Fruit fly (Drosophila melanogaster): ENCODE results near the gene Gld.
A peak's percentile ranks its signal among the peaks of the same experiment; 100 is the strongest.

Gld gene

dm6 chr3R:7285662-7286061 lies 20.2 kb upstream of the Gld start, which contains the start of gene RacGAP84C:
Gene RacGAP84C, plus strand, starts transcription at chr3R:7285962.
- TF ChIP-seq CG11617 (GFP tag; optimal IDR thresholded peaks at IDR 0.05) (no peak), Crg-1 (GFP tag; optimal IDR thresholded peaks at IDR 0.05) (no peak), CG14711 (tag; optimal IDR thresholded peaks at IDR 0.05) (no peak), toe (GFP tag; optimal IDR thresholded peaks at IDR 0.05) (no peak), CG7045 (GFP tag; optimal IDR thresholded peaks at IDR 0.05) (no peak), CG33017 (tag; optimal IDR thresholded peaks at IDR 0.05) (no peak), CG5204 (GFP tag; optimal IDR thresholded peaks at IDR 0.05) (no peak), Hr96 (GFP tag; optimal IDR thresholded peaks at IDR 0.05) (no peak), Mnt (GFP tag; optimal IDR thresholded peaks at IDR 0.05) (no peak), cnc (optimal IDR thresholded peaks at IDR 0.05) (no peak)

dm6 chr3R:7282244-7282890 lies 16.9 kb upstream of the Gld start:
- TF ChIP-seq Crg-1 (GFP tag; optimal IDR thresholded peaks at IDR 0.05) = no peak
- no peak for TF ChIP-seq CG7101 (tag; optimal IDR thresholded peaks at IDR 0.05)
- TF ChIP-seq bab1 (GFP tag; optimal IDR thresholded peaks at IDR 0.05) = no peak
- no peak for TF ChIP-seq tj (GFP tag; optimal IDR thresholded peaks at IDR 0.05)
- peak; percentile 28 for TF ChIP-seq CG7045 (GFP tag; optimal IDR thresholded peaks at IDR 0.05)
- no peak for TF ChIP-seq CG14711 (tag; optimal IDR thresholded peaks at IDR 0.05)
- no peak for TF ChIP-seq CG5204 (GFP tag; optimal IDR thresholded peaks at IDR 0.05)
- TF ChIP-seq CG12768 (GFP tag; optimal IDR thresholded peaks at IDR 0.05) = no peak
- TF ChIP-seq pad (GFP tag; optimal IDR thresholded peaks at IDR 0.05) = peak; percentile 34

DNA sequence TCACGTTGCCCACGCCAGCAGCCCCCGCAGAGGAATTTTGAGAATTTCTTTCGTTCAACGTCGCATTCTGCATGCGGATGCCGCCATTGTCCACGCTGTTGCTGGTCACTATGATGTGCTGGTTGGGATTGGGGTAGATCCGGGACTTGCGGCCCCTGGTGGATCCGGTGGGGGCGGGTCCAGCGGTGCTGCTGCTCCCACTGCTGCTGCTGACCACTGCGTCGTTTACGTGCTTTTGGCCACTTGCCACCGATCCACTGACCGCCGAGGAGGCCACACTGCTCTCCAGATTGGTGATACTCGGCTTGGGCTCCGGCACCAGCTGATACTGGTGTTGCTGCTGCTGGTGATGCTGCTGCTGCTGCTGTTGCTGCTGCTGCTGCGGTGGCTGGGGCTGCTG lies 11.3 kb upstream of the Gld start:
- TF ChIP-seq cic (GFP tag; optimal IDR thresholded peaks at IDR 0.05) (no peak), CG11617 (GFP tag; optimal IDR thresholded peaks at IDR 0.05) (no peak), tj (GFP tag; optimal IDR thresholded peaks at IDR 0.05) (no peak), Clk (GFP tag; optimal IDR thresholded peaks at IDR 0.05) (no peak)

- TF ChIP-seq tj (GFP tag; optimal IDR thresholded peaks at IDR 0.05) (no peak), CG1620 (GFP tag; optimal IDR thresholded peaks at IDR 0.05) (no peak), CG33017 (tag; optimal IDR thresholded peaks at IDR 0.05) (no peak)
Measured at dm6 chr3R:7274973-7275525, 9.5 kb upstream of the Gld start.

- TF ChIP-seq CG1620 (GFP tag; optimal IDR thresholded peaks at IDR 0.05) (no peak), CG14711 (tag; optimal IDR thresholded peaks at IDR 0.05) (no peak), Hr96 (GFP tag; optimal IDR thresholded peaks at IDR 0.05) (no peak), CG7045 (GFP tag; optimal IDR thresholded peaks at IDR 0.05) (no peak), CG5204 (GFP tag; optimal IDR thresholded peaks at IDR 0.05) (no peak), pad (GFP tag; optimal IDR thresholded peaks at IDR 0.05) (no peak), CG7101 (tag; optimal IDR thresholded peaks at IDR 0.05) (no peak), toe (GFP tag; optimal IDR thresholded peaks at IDR 0.05) (no peak), bab1 (GFP tag; optimal IDR thresholded peaks at IDR 0.05) (no peak), CG12768 (GFP tag; optimal IDR thresholded peaks at IDR 0.05) (no peak), CG11617 (GFP tag; optimal IDR thresholded peaks at IDR 0.05) (no peak), Mnt (GFP tag; optimal IDR thresholded peaks at IDR 0.05) (no peak), ovo (GFP tag; optimal IDR thresholded peaks at IDR 0.05) (no peak), CG33017 (tag; optimal IDR thresholded peaks at IDR 0.05) (no peak), Clk (GFP tag; optimal IDR thresholded peaks at IDR 0.05) (no peak), cic (GFP tag; optimal IDR thresholded peaks at IDR 0.05) (no peak), cnc (optimal IDR thresholded peaks at IDR 0.05) (no peak)
Measured at dm6 chr3R:7259554-7259953, 5.9 kb downstream of the Gld start.

- TF ChIP-seq CG5204 (GFP tag; optimal IDR thresholded peaks at IDR 0.05) (no peak), Crg-1 (GFP tag; optimal IDR thresholded peaks at IDR 0.05) (no peak)
Measured at dm6 chr3R:7251857-7252256, 13.6 kb downstream of the Gld start, which contains the start of gene Obp84a. Gene Obp84a, minus strand, starts transcription at chr3R:7251957.

- TF ChIP-seq CG14711 (tag; optimal IDR thresholded peaks at IDR 0.05) (peak; percentile 97), CG12768 (GFP tag; optimal IDR thresholded peaks at IDR 0.05) (peak; percentile 85), Hr96 (GFP tag; optimal IDR thresholded peaks at IDR 0.05) (peak; percentile 74), Crg-1 (GFP tag; optimal IDR thresholded peaks at IDR 0.05) (peak; percentile 64), CG33017 (tag; optimal IDR thresholded peaks at IDR 0.05) (peak; percentile 99), cic (GFP tag; optimal IDR thresholded peaks at IDR 0.05) (peak; percentile 63), cnc (optimal IDR thresholded peaks at IDR 0.05) (no peak), Clk (GFP tag; optimal IDR thresholded peaks at IDR 0.05) (peak; percentile 37), kay (GFP tag; ENCODE audit: borderline replicate concordance) (peak; percentile 29), pad (GFP tag; optimal IDR thresholded peaks at IDR 0.05) (peak; percentile 72), toe (GFP tag; optimal IDR thresholded peaks at IDR 0.05) (peak; percentile 78), bab1 (GFP tag; optimal IDR thresholded peaks at IDR 0.05) (peak; percentile 99), CG7045 (GFP tag; optimal IDR thresholded peaks at IDR 0.05) (peak; percentile 97), Mnt (GFP tag; optimal IDR thresholded peaks at IDR 0.05) (peak; percentile 91), CG7101 (tag; optimal IDR thresholded peaks at IDR 0.05) (peak; percentile 98), CG11617 (GFP tag; optimal IDR thresholded peaks at IDR 0.05) (peak; percentile 94), ovo (GFP tag; optimal IDR thresholded peaks at IDR 0.05) (peak; percentile 40), CG1620 (GFP tag; optimal IDR thresholded peaks at IDR 0.05) (peak; percentile 57), CG5204 (GFP tag; optimal IDR thresholded peaks at IDR 0.05) (peak; percentile 83), tj (GFP tag; optimal IDR thresholded peaks at IDR 0.05) (peak; percentile 77)
Measured at dm6 chr3R:7249460-7249859, 16.0 kb downstream of the Gld start, which contains the start of the genes CG1227 and Dtwd2. Gene CG1227, minus strand, starts transcription at chr3R:7249738. Gene Dtwd2, plus strand, starts transcription at chr3R:7249795.
